Fruit fly (Drosophila melanogaster) whole organism, embryonic: ENCODE measurements around the gene CG42591.

ENCODE experiments used
- Antp ChIP-seq: fragments of 200-800 bp; sonication (Bioruptor generic); optimal IDR thresholded peaks from 3 replicates; lab custom pipeline; 2016; ENCODE audit warnings: missing biosample characterization, missing genetic modification characterization
- Bgb ChIP-seq: fragments of 200-800 bp; sonication (Bioruptor generic); IDR thresholded peaks from 2 replicates; pipeline ENCODE4 v1.3.6; 2022; ENCODE audit warnings: missing biosample characterization, missing genetic modification characterization; ENCODE audit not compliant: partially characterized antibody
- Blimp-1 ChIP-seq: fragments of 200-800 bp; sonication (Bioruptor generic); optimal IDR thresholded peaks from 3 replicates; lab custom pipeline; 2018; ENCODE audit warnings: missing biosample characterization, missing genetic modification characterization, mild to moderate bottlenecking, moderate library complexity, missing genetic modification reagents
- CG10462 ChIP-seq: fragments of 200-800 bp; sonication (Bioruptor generic); optimal IDR thresholded peaks from 2 replicates; lab custom pipeline; 2016; ENCODE audit warnings: missing biosample characterization, missing genetic modification characterization
- CG10543 ChIP-seq: fragments of 200-800 bp; sonication (Bioruptor generic); optimal IDR thresholded peaks from 3 replicates; lab custom pipeline; 2017; ENCODE audit warnings: missing biosample characterization, mild to moderate bottlenecking, missing genetic modification characterization, moderate library complexity
- CG10979 ChIP-seq: fragments of 200-800 bp; sonication (Bioruptor generic); optimal IDR thresholded peaks from 2 replicates; lab custom pipeline; 2018; ENCODE audit warnings: missing biosample characterization, mild to moderate bottlenecking, missing genetic modification characterization, moderate library complexity
- CG11093 ChIP-seq: fragments of 200-800 bp; sonication (Bioruptor generic); IDR thresholded peaks from 3 replicates; pipeline ENCODE4 v1.3.6; 2022; ENCODE audit warnings: missing biosample characterization, missing genetic modification characterization
- CG12744 ChIP-seq: fragments of 200-800 bp; sonication (Bioruptor generic); optimal IDR thresholded peaks from 2 replicates; lab custom pipeline; 2016; ENCODE audit warnings: missing biosample characterization, missing genetic modification characterization
- CG1602 ChIP-seq: fragments of 200-800 bp; sonication (Bioruptor generic); optimal IDR thresholded peaks from 3 replicates; lab custom pipeline; 2016; ENCODE audit warnings: missing biosample characterization, missing genetic modification characterization
- CG1603 ChIP-seq: fragments of 200-800 bp; sonication (Bioruptor generic); optimal IDR thresholded peaks from 2 replicates; lab custom pipeline; 2019; ENCODE audit warnings: missing biosample characterization, mild to moderate bottlenecking, missing genetic modification characterization, moderate library complexity
- CG2678 ChIP-seq: fragments of 200-800 bp; sonication (Bioruptor generic); optimal IDR thresholded peaks from 3 replicates; lab custom pipeline; 2019; ENCODE audit warnings: missing biosample characterization, mild to moderate bottlenecking, missing genetic modification characterization, moderate library complexity
- CG2875 ChIP-seq: fragments of 200-800 bp; sonication (Bioruptor generic); optimal IDR thresholded peaks from 2 replicates; lab custom pipeline; 2017; ENCODE audit warnings: missing biosample characterization, mild to moderate bottlenecking, missing genetic modification characterization, missing genetic modification reagents
- CG31365 ChIP-seq: fragments of 200-800 bp; sonication (Bioruptor generic); optimal IDR thresholded peaks from 2 replicates; lab custom pipeline; 2018; ENCODE audit warnings: missing biosample characterization, mild to moderate bottlenecking, missing genetic modification characterization
- CG34422 ChIP-seq: fragments of 200-800 bp; sonication (Bioruptor generic); IDR thresholded peaks from 3 replicates; pipeline ENCODE4 v1.3.6; 2022; ENCODE audit warnings: missing biosample characterization, missing genetic modification characterization
- CG4282 ChIP-seq: fragments of 200-800 bp; sonication (Bioruptor generic); optimal IDR thresholded peaks from 2 replicates; lab custom pipeline; 2016; ENCODE audit warnings: missing biosample characterization, missing genetic modification characterization
- CG9215 ChIP-seq: fragments of 200-800 bp; sonication (Bioruptor generic); IDR thresholded peaks from 2 replicates; pipeline ENCODE4 v1.3.6; 2022; ENCODE audit warnings: missing biosample characterization, missing genetic modification characterization
- CkIIα-i1 ChIP-seq: fragments of 200-800 bp; sonication (Bioruptor generic); IDR thresholded peaks from 2 replicates; pipeline ENCODE4 v1.3.6; 2022; ENCODE audit warnings: missing biosample characterization, missing genetic modification characterization
- Dfd ChIP-seq, 2 experiments: fragments of >200 bp; optimal IDR thresholded peaks; 2 replicates each; lab custom pipeline; 2017; ENCODE audit warnings: missing biosample characterization in 2 of 2, missing genetic modification characterization in 2 of 2
- Doc3 ChIP-seq: fragments of 200-800 bp; sonication (Bioruptor generic); IDR thresholded peaks from 3 replicates; pipeline ENCODE4 v1.3.6; 2022; ENCODE audit warnings: missing biosample characterization, missing genetic modification characterization; ENCODE audit not compliant: partially characterized antibody
- Gsc ChIP-seq: fragments of 200-800 bp; sonication (Bioruptor generic); IDR thresholded peaks from 2 replicates; pipeline ENCODE4 v1.3.6; 2022; ENCODE audit warnings: missing biosample characterization, missing genetic modification characterization
- Lhr ChIP-seq: fragments of 200-800 bp; sonication (Bioruptor generic); optimal IDR thresholded peaks from 3 replicates; lab custom pipeline; 2017; ENCODE audit warnings: mild to moderate bottlenecking, missing biosample characterization, missing genetic modification reagents, missing genetic modification characterization
- Mes4 ChIP-seq: fragments of 200-800 bp; sonication (Bioruptor generic); optimal IDR thresholded peaks from 2 replicates; lab custom pipeline; 2016; ENCODE audit warnings: missing biosample characterization, missing genetic modification characterization
- NFAT ChIP-seq: fragments of 200-800 bp; sonication (Bioruptor generic); IDR thresholded peaks from 2 replicates; pipeline ENCODE4 v1.3.6; 2022; ENCODE audit warnings: missing biosample characterization, missing genetic modification characterization
- Rfx ChIP-seq: fragments of 200-800 bp; sonication (Bioruptor generic); IDR thresholded peaks from 2 replicates; pipeline ENCODE4 v1.3.6; 2022; ENCODE audit warnings: missing biosample characterization, missing genetic modification characterization
- Sox100B ChIP-seq: fragments of 200-800 bp; sonication (Bioruptor generic); optimal IDR thresholded peaks from 3 replicates; lab custom pipeline; 2018; ENCODE audit warnings: missing biosample characterization, mild to moderate bottlenecking, missing genetic modification characterization
- Sox102F ChIP-seq: fragments of 200-800 bp; sonication (Bioruptor generic); optimal IDR thresholded peaks from 2 replicates; lab custom pipeline; 2018; ENCODE audit warnings: missing biosample characterization, mild to moderate bottlenecking, missing genetic modification characterization, moderate library complexity
- ac ChIP-seq: fragments of 200-800 bp; sonication (Bioruptor generic); optimal IDR thresholded peaks from 3 replicates; lab custom pipeline; 2017; ENCODE audit warnings: missing biosample characterization, mild to moderate bottlenecking, missing genetic modification characterization
- amos ChIP-seq: fragments of 200-800 bp; sonication (Bioruptor generic); IDR thresholded peaks from 2 replicates; pipeline ENCODE4 v1.3.6; 2022; ENCODE audit warnings: missing biosample characterization, missing genetic modification characterization; ENCODE audit not compliant: partially characterized antibody
- ap ChIP-seq: fragments of 200-800 bp; sonication (Bioruptor generic); IDR thresholded peaks from 2 replicates; pipeline ENCODE4 v1.3.6; 2022; ENCODE audit warnings: missing biosample characterization, missing genetic modification characterization
- ara ChIP-seq: fragments of 200-800 bp; sonication (Bioruptor generic); IDR thresholded peaks from 2 replicates; pipeline ENCODE4 v1.3.6; 2022; ENCODE audit warnings: missing biosample characterization, missing genetic modification characterization
- btn ChIP-seq: fragments of 200-800 bp; sonication (Bioruptor generic); optimal IDR thresholded peaks from 2 replicates; lab custom pipeline; 2016; ENCODE audit warnings: missing biosample characterization, missing genetic modification characterization
- crc ChIP-seq: fragments of 200-800 bp; sonication (Bioruptor generic); optimal IDR thresholded peaks from 2 replicates; lab custom pipeline; 2016; ENCODE audit warnings: missing biosample characterization, missing genetic modification characterization
- dm ChIP-seq: fragments of 200-800 bp; sonication (Bioruptor generic); optimal IDR thresholded peaks from 3 replicates; lab custom pipeline; 2016; ENCODE audit warnings: missing biosample characterization, missing genetic modification characterization
- dmrt11E ChIP-seq: fragments of 200-800 bp; sonication (Bioruptor generic); optimal IDR thresholded peaks from 3 replicates; lab custom pipeline; 2018; ENCODE audit warnings: missing biosample characterization, mild to moderate bottlenecking, missing genetic modification characterization, moderate library complexity
- dysf ChIP-seq: fragments of 200-800 bp; sonication (Bioruptor generic); IDR thresholded peaks from 3 replicates; pipeline ENCODE4 v1.3.6; 2022; ENCODE audit warnings: missing biosample characterization, missing genetic modification characterization
- gfzf ChIP-seq: fragments of 200-800 bp; sonication (Bioruptor generic); optimal IDR thresholded peaks from 2 replicates; lab custom pipeline; 2016; ENCODE audit warnings: missing biosample characterization, mild to moderate bottlenecking, missing genetic modification characterization, moderate library complexity
- her ChIP-seq: fragments of 200-800 bp; sonication (Bioruptor generic); optimal IDR thresholded peaks from 2 replicates; lab custom pipeline; 2016; ENCODE audit warnings: missing biosample characterization, missing genetic modification characterization
- ind ChIP-seq: fragments of 200-800 bp; sonication (Bioruptor generic); optimal IDR thresholded peaks from 3 replicates; lab custom pipeline; 2016; ENCODE audit warnings: missing biosample characterization, missing genetic modification characterization
- jing ChIP-seq: fragments of 200-800 bp; sonication (Bioruptor generic); optimal IDR thresholded peaks from 2 replicates; lab custom pipeline; 2018; ENCODE audit warnings: missing biosample characterization, mild to moderate bottlenecking, missing genetic modification characterization
- kah ChIP-seq: fragments of 200-800 bp; sonication (Bioruptor generic); optimal IDR thresholded peaks from 2 replicates; lab custom pipeline; 2018; ENCODE audit warnings: missing biosample characterization, mild to moderate bottlenecking, missing genetic modification characterization
- knrl ChIP-seq: fragments of 200-800 bp; sonication (Bioruptor generic); IDR thresholded peaks from 3 replicates; pipeline ENCODE4 v1.3.6; 2022; ENCODE audit warnings: missing biosample characterization, missing genetic modification characterization; ENCODE audit not compliant: partially characterized antibody
- lola ChIP-seq, 3 experiments: fragments of >200 bp in 2 of 3; fragments of 200-800 bp in 1 of 3; sonication (Bioruptor generic) in 1 of 3; optimal IDR thresholded peaks; 2 replicates each; lab custom pipeline; 2017 to 2019; ENCODE audit warnings: missing biosample characterization in 3 of 3, missing genetic modification characterization in 3 of 3, mild to moderate bottlenecking in 1 of 3, moderate library complexity in 1 of 3
- oc ChIP-seq: fragments of 200-800 bp; sonication (Bioruptor generic); optimal IDR thresholded peaks from 2 replicates; lab custom pipeline; 2018; ENCODE audit warnings: missing biosample characterization, mild to moderate bottlenecking, missing genetic modification characterization, moderate library complexity
- org-1 ChIP-seq: fragments of 200-800 bp; sonication (Bioruptor generic); optimal IDR thresholded peaks from 2 replicates; lab custom pipeline; 2017; ENCODE audit warnings: missing biosample characterization, missing genetic modification characterization
- salm ChIP-seq: fragments of 200-800 bp; sonication (Bioruptor generic); optimal IDR thresholded peaks from 2 replicates; lab custom pipeline; 2018; ENCODE audit warnings: missing biosample characterization, mild to moderate bottlenecking, missing genetic modification characterization
- sob ChIP-seq: fragments of 200-800 bp; sonication (Bioruptor generic); IDR thresholded peaks from 2 replicates; pipeline ENCODE4 v1.3.6; 2022; ENCODE audit warnings: missing biosample characterization, missing genetic modification characterization
- stwl ChIP-seq: fragments of 200-800 bp; sonication (Bioruptor generic); optimal IDR thresholded peaks from 3 replicates; lab custom pipeline; 2018; ENCODE audit warnings: missing biosample characterization, mild to moderate bottlenecking, missing genetic modification characterization, moderate library complexity
- trem ChIP-seq: fragments of 200-800 bp; optimal IDR thresholded peaks from 3 replicates; lab custom pipeline; 2019; ENCODE audit warnings: missing biosample characterization, mild to moderate bottlenecking, missing genetic modification characterization, moderate library complexity
- twi ChIP-seq: fragments of 200-800 bp; optimal IDR thresholded peaks from 2 replicates; lab custom pipeline; 2019; ENCODE audit warnings: missing biosample characterization, mild to moderate bottlenecking, missing genetic modification characterization, moderate library complexity
- unpg ChIP-seq: fragments of 200-800 bp; sonication (Bioruptor generic); optimal IDR thresholded peaks from 3 replicates; lab custom pipeline; 2018; ENCODE audit warnings: missing biosample characterization, mild to moderate bottlenecking, missing genetic modification characterization, moderate library complexity

The CG42591 gene

dm6 chr3L:8096106-8096558, 26.4 kb upstream of the CG42591 start (continued):
- TF ChIP-seq CG2875 (GFP tag; lab: Kevin White, UChicago) (peak; percentile 72), NFAT (peak; percentile 92), CG12744 (GFP tag; lab: Kevin White, UChicago) (peak; percentile 75), Sox102F (peak; percentile 95), CG1602 (GFP tag; lab: Kevin White, UChicago) (peak; percentile 89), dmrt11E (tag; lab: Kevin White, UChicago) (no peak), Dfd (GFP tag; optimal IDR thresholded peaks at IDR 0.05; lab: Kevin White, UChicago) (no peak), ac (GFP tag; lab: Kevin White, UChicago) (no peak), CG2678 (tag; lab: Kevin White, UChicago) (peak; percentile 96), Antp (GFP tag; lab: Kevin White, UChicago) (peak; percentile 78), CG10462 (peak; percentile 80), CG34422 (GFP tag; lab: Robert Waterston, UW) (peak; percentile 95), ara (peak; percentile 69), salm (tag; lab: Kevin White, UChicago) (peak; percentile 89), dysf (GFP tag; lab: Robert Waterston, UW) (peak; percentile 98), CG10979 (peak; percentile 75), knrl (no peak), her (GFP tag; lab: Kevin White, UChicago) (peak; percentile 71), amos (GFP tag; lab: Robert Waterston, UW) (no peak), CG11093 (peak; percentile 90), org-1 (GFP tag; lab: Kevin White, UChicago) (peak; percentile 95), CG1603 (tag; lab: Kevin White, UChicago) (no peak), Lhr (GFP tag; lab: Kevin White, UChicago) (peak; percentile 37), jing (GFP tag; lab: Kevin White, UChicago) (peak; percentile 69), Gsc (GFP tag; lab: Robert Waterston, UW) (peak; percentile 55), crc (GFP tag; lab: Kevin White, UChicago) (peak; percentile 62), unpg (GFP tag; lab: Kevin White, UChicago) (peak; percentile 94), oc (tag; lab: Kevin White, UChicago) (peak; percentile 91), ap (peak; percentile 87), dm (GFP tag; lab: Kevin White, UChicago) (peak; percentile 55), Rfx (peak; percentile 98), CkIIα-i1 (GFP tag; lab: Robert Waterston, UW) (0 out of 2 replicates have a peak, but pooled peaks have one; percentile 29), ind (peak; percentile 96), Sox100B (GFP tag; lab: Kevin White, UChicago) (peak; percentile 94), trem (no peak), Blimp-1 (GFP tag; lab: Kevin White, UChicago) (peak; percentile 72), CG9215 (GFP tag; lab: Robert Waterston, UW) (peak; percentile 96), Bgb (GFP tag; lab: Robert Waterston, UW) (no peak), twi (no peak), kah (GFP tag; lab: Kevin White, UChicago) (peak; percentile 81), gfzf (GFP tag; lab: Kevin White, UChicago) (no peak), sob (GFP tag; lab: Robert Waterston, UW) (peak; percentile 97), btn (GFP tag; lab: Kevin White, UChicago) (peak; percentile 27), CG4282 (GFP tag; lab: Kevin White, UChicago) (peak; percentile 66), CG31365 (tag; lab: Kevin White, UChicago) (peak; percentile 46), CG10543 (GFP tag; lab: Kevin White, UChicago) (peak; percentile 98), stwl (tag; lab: Kevin White, UChicago) (no peak), Mes4 (GFP tag; lab: Kevin White, UChicago) (no peak), Doc3 (GFP tag; lab: Robert Waterston, UW) (no peak), lola (GFP tag; optimal IDR thresholded peaks at IDR 0.05; lab: Kevin White, UChicago) (no peak)
